Fruit fly (Drosophila melanogaster) whole organism, embryonic: ENCODE data around the gene fzo.

Experiments
- Atf3 ChIP-seq: fragments of 200-800 bp; sonication (Bioruptor generic); optimal IDR thresholded peaks from 3 replicates; lab custom pipeline; 2016; ENCODE audit warnings: missing biosample characterization, missing genetic modification characterization
- C15 ChIP-seq: fragments of 200-800 bp; sonication (Bioruptor generic); IDR thresholded peaks from 3 replicates; pipeline ENCODE4 v1.3.6; 2022; ENCODE audit warnings: missing biosample characterization, missing genetic modification characterization
- CG10267 ChIP-seq: fragments of 200-800 bp; sonication (Bioruptor generic); optimal IDR thresholded peaks from 2 replicates; lab custom pipeline; 2018; ENCODE audit warnings: missing biosample characterization, mild to moderate bottlenecking, missing genetic modification characterization, moderate library complexity
- CG11560 ChIP-seq: fragments of 200-800 bp; sonication (Bioruptor generic); IDR thresholded peaks from 3 replicates; pipeline ENCODE4 v1.3.6; 2022; ENCODE audit warnings: missing biosample characterization, missing genetic modification characterization
- CG11696 ChIP-seq: fragments of 200-800 bp; sonication (Bioruptor generic); IDR thresholded peaks from 2 replicates; pipeline ENCODE4 v1.3.6; 2022; ENCODE audit warnings: missing biosample characterization, missing genetic modification characterization
- CG14860 ChIP-seq: fragments of 200-800 bp; sonication (Bioruptor generic); IDR thresholded peaks from 3 replicates; pipeline ENCODE4 v1.3.6; 2022; ENCODE audit warnings: missing biosample characterization, missing genetic modification characterization; ENCODE audit not compliant: partially characterized antibody
- CG15514 ChIP-seq: fragments of 200-800 bp; sonication (Bioruptor generic); optimal IDR thresholded peaks from 3 replicates; lab custom pipeline; 2017; ENCODE audit warnings: missing biosample characterization, missing genetic modification characterization, mild to moderate bottlenecking, moderate library complexity, missing genetic modification reagents
- CG17359 ChIP-seq: fragments of 200-800 bp; sonication (Bioruptor generic); optimal IDR thresholded peaks from 3 replicates; lab custom pipeline; 2018; ENCODE audit warnings: missing biosample characterization, mild to moderate bottlenecking, missing genetic modification characterization, moderate library complexity
- CG17385 ChIP-seq: fragments of 200-800 bp; sonication (Bioruptor generic); optimal IDR thresholded peaks from 3 replicates; lab custom pipeline; 2018; ENCODE audit warnings: missing biosample characterization, mild to moderate bottlenecking, missing genetic modification characterization
- CG17802 ChIP-seq: fragments of 200-800 bp; sonication (Bioruptor generic); optimal IDR thresholded peaks from 2 replicates; lab custom pipeline; 2018; ENCODE audit warnings: missing biosample characterization, mild to moderate bottlenecking, missing genetic modification characterization, moderate library complexity
- CG18619 ChIP-seq: fragments of 200-800 bp; sonication (Bioruptor generic); optimal IDR thresholded peaks from 3 replicates; lab custom pipeline; 2017; ENCODE audit warnings: missing biosample characterization, mild to moderate bottlenecking, missing genetic modification characterization
- CG31224 ChIP-seq: fragments of 200-800 bp; sonication (Bioruptor generic); IDR thresholded peaks from 2 replicates; pipeline ENCODE4 v1.3.6; 2022; ENCODE audit warnings: missing biosample characterization, missing genetic modification characterization
- CG31441 ChIP-seq: fragments of 200-800 bp; sonication (Bioruptor generic); IDR thresholded peaks from 2 replicates; pipeline ENCODE4 v1.3.6; 2022; ENCODE audit warnings: missing biosample characterization, missing genetic modification characterization
- CG34224 ChIP-seq: fragments of 200-800 bp; sonication (Bioruptor generic); IDR thresholded peaks from 3 replicates; pipeline ENCODE4 v1.3.6; 2022; ENCODE audit warnings: missing biosample characterization, missing genetic modification characterization; ENCODE audit not compliant: partially characterized antibody
- CG3847 ChIP-seq: fragments of 200-800 bp; sonication (Bioruptor generic); IDR thresholded peaks from 2 replicates; pipeline ENCODE4 v1.3.6; 2022; ENCODE audit warnings: missing biosample characterization, missing genetic modification characterization
- CG3995 ChIP-seq: fragments of 200-800 bp; sonication (Bioruptor generic); optimal IDR thresholded peaks from 3 replicates; lab custom pipeline; 2016; ENCODE audit warnings: missing biosample characterization, missing genetic modification characterization
- CG4730 ChIP-seq: fragments of 200-800 bp; sonication (Bioruptor generic); IDR thresholded peaks from 2 replicates; pipeline ENCODE4 v1.3.6; 2022; ENCODE audit warnings: missing biosample characterization, missing genetic modification characterization
- CG6654 ChIP-seq: fragments of 200-800 bp; sonication (Bioruptor generic); optimal IDR thresholded peaks from 2 replicates; lab custom pipeline; 2017; ENCODE audit warnings: missing biosample characterization, mild to moderate bottlenecking, missing genetic modification characterization
- CG6683 ChIP-seq: fragments of 200-800 bp; sonication (Bioruptor generic); optimal IDR thresholded peaks from 2 replicates; lab custom pipeline; 2017; ENCODE audit warnings: missing biosample characterization, mild to moderate bottlenecking, missing genetic modification characterization, missing genetic modification reagents
- CG9817 ChIP-seq: fragments of 200-800 bp; sonication (Bioruptor generic); optimal IDR thresholded peaks from 2 replicates; lab custom pipeline; 2018; ENCODE audit warnings: missing biosample characterization, mild to moderate bottlenecking, missing genetic modification characterization, moderate library complexity
- Dek ChIP-seq: fragments of 200-800 bp; sonication (Bioruptor generic); optimal IDR thresholded peaks from 3 replicates; lab custom pipeline; 2019; ENCODE audit warnings: missing biosample characterization, mild to moderate bottlenecking, missing genetic modification characterization, moderate library complexity
- Dref ChIP-seq: fragments of 200-800 bp; sonication (Bioruptor generic); IDR thresholded peaks from 2 replicates; pipeline ENCODE4 v1.3.6; 2022; ENCODE audit warnings: missing biosample characterization, missing genetic modification characterization
- Drgx ChIP-seq: fragments of 200-800 bp; sonication (Bioruptor generic); IDR thresholded peaks from 2 replicates; pipeline ENCODE4 v1.3.6; 2022; ENCODE audit warnings: missing biosample characterization, missing genetic modification characterization
- Eip74EF ChIP-seq, 2 experiments: fragments of 200-800 bp in 1 of 2; fragments of >200 bp in 1 of 2; sonication (Bioruptor generic) in 1 of 2; optimal IDR thresholded peaks; 2 replicates each; lab custom pipeline; 2017 to 2019; ENCODE audit warnings: missing biosample characterization in 2 of 2, missing genetic modification characterization in 2 of 2, mild to moderate bottlenecking in 1 of 2, moderate library complexity in 1 of 2
- Hsf ChIP-seq: fragments of 200-800 bp; sonication (Bioruptor generic); optimal IDR thresholded peaks from 3 replicates; lab custom pipeline; 2016; ENCODE audit warnings: missing biosample characterization, missing genetic modification characterization
- Med ChIP-seq: fragments of 200-800 bp; sonication (Bioruptor generic); peaks from one replicate; lab custom pipeline; 2016; ENCODE audit warnings: missing biosample characterization, missing genetic modification characterization, mild to moderate bottlenecking, inconsistent platforms, moderate library complexity
- Nf-YA ChIP-seq: fragments of 200-800 bp; sonication (Bioruptor generic); IDR thresholded peaks from 2 replicates; pipeline ENCODE4 v1.3.6; 2022; ENCODE audit warnings: missing biosample characterization, missing genetic modification characterization
- Nf-YC ChIP-seq: fragments of 200-800 bp; optimal IDR thresholded peaks from 3 replicates; lab custom pipeline; 2019; ENCODE audit warnings: missing biosample characterization, mild to moderate bottlenecking, missing genetic modification characterization, moderate library complexity
- Sin3A ChIP-seq: fragments of >200 bp; optimal IDR thresholded peaks from 2 replicates; lab custom pipeline; 2018
- Sry-δ ChIP-seq: fragments of 200-800 bp; sonication (Bioruptor generic); optimal IDR thresholded peaks from 2 replicates; lab custom pipeline; 2016; ENCODE audit warnings: missing biosample characterization, missing genetic modification characterization
- Xbp1 ChIP-seq: fragments of 200-800 bp; sonication (Bioruptor generic); optimal IDR thresholded peaks from 3 replicates; lab custom pipeline; 2016; ENCODE audit warnings: missing biosample characterization, mild to moderate bottlenecking, missing genetic modification characterization
- chif ChIP-seq, 2 experiments: fragments of 200-800 bp; sonication (Bioruptor generic); optimal IDR thresholded peaks; 3 replicates each; lab custom pipeline; 2016; ENCODE audit warnings: missing biosample characterization in 2 of 2, missing genetic modification characterization in 2 of 2
- dimm ChIP-seq: fragments of 200-800 bp; sonication (Bioruptor generic); IDR thresholded peaks from 2 replicates; pipeline ENCODE4 v1.3.6; 2022; ENCODE audit warnings: missing biosample characterization, missing genetic modification characterization
- disco-r ChIP-seq: fragments of 200-800 bp; sonication (Bioruptor generic); optimal IDR thresholded peaks from 2 replicates; lab custom pipeline; 2016; ENCODE audit warnings: missing biosample characterization, missing genetic modification characterization
- fd64A ChIP-seq: fragments of 200-800 bp; sonication (Bioruptor generic); optimal IDR thresholded peaks from 3 replicates; lab custom pipeline; 2018; ENCODE audit warnings: missing biosample characterization, mild to moderate bottlenecking, missing genetic modification characterization
- grau ChIP-seq: fragments of 200-800 bp; optimal IDR thresholded peaks from 3 replicates; lab custom pipeline; 2019; ENCODE audit warnings: missing biosample characterization, mild to moderate bottlenecking, missing genetic modification characterization, moderate library complexity
- ind ChIP-seq: fragments of 200-800 bp; sonication (Bioruptor generic); optimal IDR thresholded peaks from 3 replicates; lab custom pipeline; 2016; ENCODE audit warnings: missing biosample characterization, missing genetic modification characterization
- insv ChIP-seq, 2 experiments: fragments of 200-800 bp; sonication (Bioruptor generic); optimal IDR thresholded peaks; 3 replicates each; lab custom pipeline; 2016 to 2018; ENCODE audit warnings: missing biosample characterization in 2 of 2, missing genetic modification characterization in 2 of 2
- jumu ChIP-seq: fragments of 200-800 bp; sonication (Bioruptor generic); optimal IDR thresholded peaks from 3 replicates; lab custom pipeline; 2016; ENCODE audit warnings: missing biosample characterization, missing genetic modification characterization
- nmo ChIP-seq: fragments of 200-800 bp; sonication (Bioruptor generic); optimal IDR thresholded peaks from 2 replicates; lab custom pipeline; 2018; ENCODE audit warnings: missing biosample characterization, mild to moderate bottlenecking, missing genetic modification characterization, moderate library complexity
- peb ChIP-seq: fragments of 200-800 bp; sonication (Bioruptor generic); IDR thresholded peaks from 2 replicates; pipeline ENCODE4 v1.3.6; 2022; ENCODE audit warnings: missing biosample characterization, missing genetic modification characterization
- run ChIP-seq: fragments of 200-800 bp; sonication (Bioruptor generic); optimal IDR thresholded peaks from 3 replicates; lab custom pipeline; 2018; ENCODE audit warnings: missing biosample characterization, mild to moderate bottlenecking, missing genetic modification characterization
- salm ChIP-seq: fragments of 200-800 bp; sonication (Bioruptor generic); optimal IDR thresholded peaks from 2 replicates; lab custom pipeline; 2018; ENCODE audit warnings: missing biosample characterization, mild to moderate bottlenecking, missing genetic modification characterization
- seq ChIP-seq: fragments of 200-800 bp; sonication (Bioruptor generic); IDR thresholded peaks from 2 replicates; pipeline ENCODE4 v1.3.6; 2022; ENCODE audit warnings: missing biosample characterization, missing genetic modification characterization
- shn ChIP-seq: fragments of 200-800 bp; sonication (Bioruptor generic); optimal IDR thresholded peaks from 3 replicates; lab custom pipeline; 2016; ENCODE audit warnings: missing biosample characterization, missing genetic modification characterization
- slbo ChIP-seq: fragments of 200-800 bp; sonication (Bioruptor generic); IDR thresholded peaks from 2 replicates; pipeline ENCODE4 v1.3.6; 2022; ENCODE audit warnings: missing biosample characterization, missing genetic modification characterization
- sob ChIP-seq: fragments of 200-800 bp; sonication (Bioruptor generic); IDR thresholded peaks from 2 replicates; pipeline ENCODE4 v1.3.6; 2022; ENCODE audit warnings: missing biosample characterization, missing genetic modification characterization
- stc ChIP-seq: fragments of 200-800 bp; sonication (Bioruptor generic); IDR thresholded peaks from 2 replicates; pipeline ENCODE4 v1.3.6; 2022; ENCODE audit warnings: missing biosample characterization, missing genetic modification characterization
- unpg ChIP-seq: fragments of 200-800 bp; sonication (Bioruptor generic); optimal IDR thresholded peaks from 3 replicates; lab custom pipeline; 2018; ENCODE audit warnings: missing biosample characterization, mild to moderate bottlenecking, missing genetic modification characterization, moderate library complexity
- wor ChIP-seq: fragments of 200-800 bp; sonication (Bioruptor generic); IDR thresholded peaks from 2 replicates; pipeline ENCODE4 v1.3.6; 2022; ENCODE audit warnings: missing biosample characterization, missing genetic modification characterization

fzo gene

DNA sequence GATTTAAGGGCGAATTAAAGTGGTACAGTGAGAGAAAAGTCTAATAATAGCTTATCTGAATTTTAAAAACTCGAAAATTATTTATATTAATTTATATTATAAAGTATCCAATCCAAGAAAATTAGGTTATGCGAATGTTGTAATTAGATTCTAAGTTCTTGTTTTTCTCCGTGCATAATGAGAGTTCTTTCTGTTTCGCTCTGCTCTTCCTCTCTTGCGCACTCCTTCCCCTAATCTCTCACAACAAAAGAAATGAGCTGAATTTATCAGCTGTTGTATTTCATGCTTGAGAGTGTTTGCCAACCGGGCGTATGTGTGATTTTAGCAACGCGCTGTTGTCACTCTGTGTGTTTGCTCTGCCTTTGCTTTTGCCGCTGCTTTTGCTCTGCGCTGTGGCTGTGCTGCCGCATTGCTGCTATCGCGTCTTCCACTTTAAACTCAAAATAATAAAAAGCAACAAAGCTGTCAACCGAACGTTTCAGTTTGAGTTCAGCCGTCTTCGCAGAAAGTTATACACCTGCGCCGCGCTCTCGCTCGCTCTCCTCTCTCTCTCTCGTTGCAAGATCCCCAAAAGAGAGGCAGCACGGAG, 30.3 kb downstream of the fzo start, which contains the start of gene CG46310 (continued):
- no peak for TF ChIP-seq chif (GFP tag; optimal IDR thresholded peaks at IDR 0.05; lab: Kevin White, UChicago)
- TF ChIP-seq Drgx (GFP tag; lab: Robert Waterston, UW): peak; percentile 86
- peak; percentile 90 for TF ChIP-seq unpg (GFP tag; lab: Kevin White, UChicago)
- no peak; the same call in 1 of the 2 replicates for TF ChIP-seq Dref
- TF ChIP-seq CG14860 (GFP tag; lab: Robert Waterston, UW): no peak
- peak; percentile 57 for TF ChIP-seq Nf-YA (GFP tag; lab: Robert Waterston, UW)
- TF ChIP-seq CG10267: peak; percentile 59
- TF ChIP-seq grau (tag; lab: Kevin White, UChicago): peak; percentile 72
- TF ChIP-seq Med (GFP tag; lab: Kevin White, UChicago): peak; percentile 86
- TF ChIP-seq CG11696 (GFP tag; lab: Robert Waterston, UW): peak; percentile 51
- TF ChIP-seq jumu (GFP tag; lab: Kevin White, UChicago): no peak
- peak; percentile 67 for TF ChIP-seq CG11560
- no peak for TF ChIP-seq Hsf (GFP tag; lab: Kevin White, UChicago)
- TF ChIP-seq stc (GFP tag; lab: Robert Waterston, UW): peak; percentile 86
- TF ChIP-seq CG17802 (tag; lab: Kevin White, UChicago): no peak
- TF ChIP-seq CG6654 (GFP tag; lab: Kevin White, UChicago): peak; percentile 24
- peak; percentile 85 for TF ChIP-seq CG31441 (GFP tag; lab: Robert Waterston, UW)
- TF ChIP-seq sob (GFP tag; lab: Robert Waterston, UW): peak; percentile 94
- TF ChIP-seq CG18619: peak; percentile 69
- TF ChIP-seq CG17385 (GFP tag; lab: Kevin White, UChicago): peak; percentile 46
- TF ChIP-seq seq: peak; percentile 43; the same call in 1 of the 2 replicates
- peak; percentile 59 for TF ChIP-seq nmo
- peak; percentile 52 for TF ChIP-seq salm (tag; lab: Kevin White, UChicago)
- TF ChIP-seq wor (GFP tag; lab: Robert Waterston, UW): peak; percentile 41; the same call in 1 of the 2 replicates
- peak; percentile 63 for TF ChIP-seq CG3847 (GFP tag; lab: Robert Waterston, UW)
- TF ChIP-seq Xbp1: peak; percentile 44
- peak; percentile 66; the same call in 2 of the 3 replicates for TF ChIP-seq C15 (GFP tag; lab: Robert Waterston, UW)
- TF ChIP-seq disco-r (GFP tag; lab: Kevin White, UChicago): no peak
- peak; percentile 55 for TF ChIP-seq CG15514 (GFP tag; lab: Kevin White, UChicago)
- no peak for TF ChIP-seq CG3995 (GFP tag; lab: Kevin White, UChicago)
- 0 out of 3 replicates have a peak, but pooled peaks have one; percentile 25 for TF ChIP-seq CG34224 (GFP tag; lab: Robert Waterston, UW)
- peak; percentile 60 for TF ChIP-seq CG9817
- peak; percentile 40; the same call in 1 of the 2 replicates for TF ChIP-seq peb
- peak; percentile 0 for TF ChIP-seq shn
- peak; percentile 86 for TF ChIP-seq slbo (GFP tag; lab: Robert Waterston, UW)
- no peak for TF ChIP-seq dimm (GFP tag; lab: Robert Waterston, UW)
- TF ChIP-seq Atf3 (GFP tag; lab: Kevin White, UChicago): no peak
- TF ChIP-seq Sry-δ (GFP tag; lab: Kevin White, UChicago): no peak
- peak; percentile 58 for TF ChIP-seq CG17359 (tag; lab: Kevin White, UChicago)
- TF ChIP-seq CG31224 (GFP tag; lab: Robert Waterston, UW): peak; percentile 83
- TF ChIP-seq insv (GFP tag; optimal IDR thresholded peaks at IDR 0.05; lab: Kevin White, UChicago): no peak
- peak; percentile 62 for TF ChIP-seq Nf-YC (tag; lab: Kevin White, UChicago)
- no peak for TF ChIP-seq Sin3A (lab: Kevin White, UChicago)
- TF ChIP-seq run (tag; lab: Kevin White, UChicago): peak; percentile 68
- peak; percentile 58 for TF ChIP-seq ind (GFP tag; lab: Kevin White, UChicago)
- TF ChIP-seq fd64A (GFP tag; lab: Kevin White, UChicago): peak; percentile 3
- TF ChIP-seq Eip74EF (GFP tag; optimal IDR thresholded peaks at IDR 0.05; lab: Kevin White, UChicago): peak in 1 of 2 experiments; percentile 43
- TF ChIP-seq Dek (tag; lab: Kevin White, UChicago): peak; percentile 71
- TF ChIP-seq CG6683 (GFP tag; lab: Kevin White, UChicago): peak; percentile 31
- peak; percentile 63 for TF ChIP-seq CG4730
